Worm (Caenorhabditis elegans): Measurements from ENCODE around the gene F47B8.8.

Gene F47B8.8

ce11 chrV:14355738-14356368, 24.3 kb downstream of the F47B8.8 start, which contains the start of gene cyn-1 (continued):
- TF ChIP-seq efl-1 (GFP tag; optimal IDR thresholded peaks at IDR 0.05) (peak; percentile 81), B0035.1 (tag; optimal IDR thresholded peaks at IDR 0.05) (peak; percentile 12), bed-2 (GFP tag; IDR thresholded peaks at IDR 0.05) (no peak), athp-1 (tag; optimal IDR thresholded peaks at IDR 0.05) (no peak), unc-62 (GFP tag; optimal IDR thresholded peaks at IDR 0.05) (no peak), attf-5 (GFP tag; optimal IDR thresholded peaks at IDR 0.05) (peak; percentile 32), rec-8 (tag; optimal IDR thresholded peaks at IDR 0.05) (no peak), ztf-28 (GFP tag; IDR thresholded peaks at IDR 0.05) (no peak), B0336.3 (GFP tag; IDR thresholded peaks at IDR 0.05) (peak; percentile 82), sdz-38 (tag; optimal IDR thresholded peaks at IDR 0.05) (no peak), gei-17 (GFP tag; optimal IDR thresholded peaks at IDR 0.05) (no peak), hsf-1 (GFP tag; IDR thresholded peaks at IDR 0.05) (0 out of 2 replicates have a peak, but pooled peaks have one; percentile 9), hlh-12 (tag; optimal IDR thresholded peaks at IDR 0.05) (no peak), nhr-80 (tag; optimal IDR thresholded peaks at IDR 0.05) (no peak), lsy-27 (tag; optimal IDR thresholded peaks at IDR 0.05; ENCODE audit: borderline replicate concordance, insufficient read depth) (no peak), F52B5.7 (tag; optimal IDR thresholded peaks at IDR 0.05) (no peak), B0019.2 (GFP tag; conservative IDR thresholded peaks at IDR 0.05) (no peak), nhr-179 (tag; optimal IDR thresholded peaks at IDR 0.05) (no peak), tbp1 (GFP tag; optimal IDR thresholded peaks at IDR 0.05) (peak; percentile 66), repo-1 (tag; optimal IDR thresholded peaks at IDR 0.05) (no peak), chd-7 (tag; optimal IDR thresholded peaks at IDR 0.05) (no peak), madf-6 (GFP tag; IDR thresholded peaks at IDR 0.05) (peak; percentile 66), sptf-2 (GFP tag; optimal IDR thresholded peaks at IDR 0.05) (no peak), die-1 (tag; optimal IDR thresholded peaks at IDR 0.05) (no peak), F37B4.10 (GFP tag; IDR thresholded peaks at IDR 0.05) (no peak), fkh-3 (tag; optimal IDR thresholded peaks at IDR 0.05) (no peak), C06A6.2 (GFP tag; conservative IDR thresholded peaks at IDR 0.05) (no peak), ceh-27 (GFP tag; optimal IDR thresholded peaks at IDR 0.05) (no peak), D2030.7 (GFP tag; IDR thresholded peaks at IDR 0.05) (peak; percentile 54; the same call in 1 of the 2 replicates), Y53G8AR.9 (GFP tag; conservative IDR thresholded peaks at IDR 0.05) (peak; percentile 91), him-1 (tag; optimal IDR thresholded peaks at IDR 0.05) (peak; percentile 59), unc-130 (GFP tag; optimal IDR thresholded peaks at IDR 0.05) (peak; percentile 19), sea-2 (GFP tag; IDR thresholded peaks at IDR 0.05) (no peak), hrde-1 (tag; optimal IDR thresholded peaks at IDR 0.05; ENCODE audit: borderline replicate concordance) (peak; percentile 55), F23B12.7 (tag; optimal IDR thresholded peaks at IDR 0.05; ENCODE audit: insufficient read depth) (peak; percentile 58)

ce11 chrV:14357347-14357746, 25.8 kb downstream of the F47B8.8 start:
- 0 out of 2 replicates have a peak, but pooled peaks have one; percentile 28 for TF ChIP-seq nfyb-1 (GFP tag; IDR thresholded peaks at IDR 0.05)

DNA sequence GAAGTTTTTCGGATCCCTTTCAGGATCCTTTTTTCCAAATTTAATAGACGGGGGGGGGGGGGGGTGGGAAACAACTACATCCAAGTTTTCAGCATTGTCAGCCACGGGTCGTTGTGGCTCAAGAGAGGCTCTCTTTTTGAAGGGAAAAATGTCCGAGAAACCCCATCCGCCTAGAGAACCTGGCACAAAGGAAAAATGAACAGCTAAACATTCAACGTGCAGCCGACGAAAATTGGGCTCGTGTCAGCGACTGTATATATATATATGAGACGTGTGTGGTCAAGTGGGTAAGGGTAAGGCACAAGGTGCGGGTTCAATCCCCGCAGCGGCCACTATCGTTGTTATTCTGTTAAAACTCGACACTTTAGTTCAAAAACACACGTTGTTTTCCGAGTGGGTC, 27.0 kb downstream of the F47B8.8 start, which contains the start of gene Y49A3A.4:
Gene Y49A3A.4 (minus strand): TSS at position 314 of the 400 bp plus-strand sequence.
- TF ChIP-seq snpc-4 (GFP tag; optimal IDR thresholded peaks at IDR 0.05): peak; percentile 82
- peak; percentile 77 to 93 (median 83) for TF ChIP-seq snpc-4 (tag; optimal IDR thresholded peaks at IDR 0.05)
- no peak for TF ChIP-seq C06A6.2 (GFP tag; conservative IDR thresholded peaks at IDR 0.05)
- peak; percentile 85 for TF ChIP-seq snpc-1.1 (tag; optimal IDR thresholded peaks at IDR 0.05; ENCODE audit: insufficient read depth)
- no peak for TF ChIP-seq egl-44 (GFP tag; IDR thresholded peaks at IDR 0.05)
- TF ChIP-seq athp-1 (tag; optimal IDR thresholded peaks at IDR 0.05): no peak
- no peak for TF ChIP-seq efl-1 (GFP tag; optimal IDR thresholded peaks at IDR 0.05)
- peak; percentile 47 for TF ChIP-seq tbp1 (GFP tag; optimal IDR thresholded peaks at IDR 0.05)
- 0 out of 2 replicates have a peak, but pooled peaks have one; percentile 40 for TF ChIP-seq attf-6 (GFP tag; IDR thresholded peaks at IDR 0.05)
- no peak for TF ChIP-seq ztf-26 (tag; optimal IDR thresholded peaks at IDR 0.05)
- TF ChIP-seq attf-3 (GFP tag; conservative IDR thresholded peaks at IDR 0.05): no peak
- peak; percentile 37; the same call in 1 of the 2 replicates for TF ChIP-seq D2030.7 (GFP tag; IDR thresholded peaks at IDR 0.05)
- TF ChIP-seq F37B4.10 (GFP tag; IDR thresholded peaks at IDR 0.05): no peak
- no peak for TF ChIP-seq nhr-27 (tag; optimal IDR thresholded peaks at IDR 0.05)
- no peak for TF ChIP-seq egrh-3 (GFP tag; IDR thresholded peaks at IDR 0.05)
- no peak for TF ChIP-seq Y79H2A.3 (GFP tag; conservative IDR thresholded peaks at IDR 0.05)

Measured in whole organism, young adult.